Worm (Caenorhabditis elegans): ENCODE data around the gene C32H11.4.

DNA sequence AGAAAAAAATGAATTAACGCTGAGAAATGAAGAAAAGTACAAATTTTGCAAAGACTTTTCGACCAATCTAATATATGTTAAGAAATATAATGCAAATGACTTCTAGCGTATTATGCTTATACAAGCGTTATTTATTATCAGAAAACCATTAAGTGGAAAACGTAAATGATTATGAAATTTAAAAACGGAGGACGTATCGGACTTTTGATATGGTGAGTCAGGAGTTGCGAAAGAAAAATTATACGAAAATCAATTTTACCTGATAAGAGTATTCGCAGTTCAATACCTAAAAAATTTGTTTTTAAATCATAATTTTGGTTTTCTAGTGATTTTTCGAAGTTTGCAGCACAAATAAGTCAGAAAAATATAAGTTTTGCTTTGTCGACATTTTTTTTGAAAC lies 44.5 kb upstream of the C32H11.4 start:
- TF ChIP-seq ref-1 (GFP tag; conservative IDR thresholded peaks at IDR 0.05) (no peak), ztf-23 (GFP tag; IDR thresholded peaks at IDR 0.05) (no peak), flt-1 (GFP tag; IDR thresholded peaks at IDR 0.05) (no peak), klf-2 (GFP tag; conservative IDR thresholded peaks at IDR 0.05) (no peak), med-1 (GFP tag; optimal IDR thresholded peaks at IDR 0.05; ENCODE audit: insufficient read depth) (no peak), cog-1 (tag; optimal IDR thresholded peaks at IDR 0.05) (no peak), ztf-29 (GFP tag; IDR thresholded peaks at IDR 0.05) (no peak), tab-1 (GFP tag; IDR thresholded peaks at IDR 0.05) (no peak), T22C8.4 (GFP tag; IDR thresholded peaks at IDR 0.05) (no peak)
